Fruit fly (Drosophila melanogaster) whole organism, adult: ENCODE measurements around the gene CG17124.

Source experiments
- CG11617 ChIP-seq: fragments of 200-800 bp; sonication (Bioruptor generic); optimal IDR thresholded peaks from 2 replicates; lab custom pipeline; 2017; ENCODE audit warnings: mild to moderate bottlenecking, missing biosample characterization, missing genetic modification reagents, missing genetic modification characterization
- CG12768 ChIP-seq: fragments of 200-800 bp; sonication (Bioruptor generic); optimal IDR thresholded peaks from 2 replicates; lab custom pipeline; 2017; ENCODE audit warnings: missing biosample characterization, missing genetic modification characterization, mild to moderate bottlenecking, moderate library complexity, missing genetic modification reagents
- CG14711 ChIP-seq: fragments of 200-800 bp; sonication (Bioruptor generic); optimal IDR thresholded peaks from 2 replicates; lab custom pipeline; 2018; ENCODE audit warnings: missing biosample characterization, mild to moderate bottlenecking, missing genetic modification characterization, moderate library complexity
- CG1620 ChIP-seq: fragments of 200-800 bp; sonication (Bioruptor generic); optimal IDR thresholded peaks from 2 replicates; lab custom pipeline; 2016; ENCODE audit warnings: missing biosample characterization, missing genetic modification characterization
- CG33017 ChIP-seq: fragments of 200-800 bp; sonication (Bioruptor generic); optimal IDR thresholded peaks from 2 replicates; lab custom pipeline; 2018; ENCODE audit warnings: missing biosample characterization, mild to moderate bottlenecking, missing genetic modification characterization, moderate library complexity
- CG5204 ChIP-seq: fragments of 200-800 bp; sonication (Bioruptor generic); optimal IDR thresholded peaks from 2 replicates; lab custom pipeline; 2016; ENCODE audit warnings: missing biosample characterization, missing genetic modification characterization
- CG7045 ChIP-seq: fragments of 200-800 bp; sonication (Bioruptor generic); optimal IDR thresholded peaks from 2 replicates; lab custom pipeline; 2017; ENCODE audit warnings: missing biosample characterization, mild to moderate bottlenecking, missing genetic modification characterization
- CG7101 ChIP-seq: fragments of 200-800 bp; sonication (Bioruptor generic); optimal IDR thresholded peaks from 2 replicates; lab custom pipeline; 2018; ENCODE audit warnings: missing biosample characterization, mild to moderate bottlenecking, missing genetic modification characterization, moderate library complexity
- Clk ChIP-seq: fragments of 200-800 bp; sonication (Bioruptor generic); optimal IDR thresholded peaks from 2 replicates; lab custom pipeline; 2017; ENCODE audit warnings: missing biosample characterization, missing genetic modification characterization
- Crg-1 ChIP-seq: fragments of 200-800 bp; sonication (Bioruptor generic); optimal IDR thresholded peaks from 2 replicates; lab custom pipeline; 2016; ENCODE audit warnings: missing biosample characterization, missing genetic modification characterization
- Hr96 ChIP-seq: fragments of 200-800 bp; sonication (Bioruptor generic); optimal IDR thresholded peaks from 2 replicates; lab custom pipeline; 2016; ENCODE audit warnings: missing biosample characterization, missing genetic modification characterization
- Mnt ChIP-seq: fragments of 200-800 bp; sonication (Bioruptor generic); optimal IDR thresholded peaks from 2 replicates; lab custom pipeline; 2016; ENCODE audit warnings: missing biosample characterization, mild to moderate bottlenecking, missing genetic modification characterization
- bab1 ChIP-seq: fragments of 200-800 bp; sonication (Bioruptor generic); optimal IDR thresholded peaks from 3 replicates; lab custom pipeline; 2019; ENCODE audit warnings: missing biosample characterization, mild to moderate bottlenecking, missing genetic modification characterization, moderate library complexity
- cic ChIP-seq: fragments of 200-800 bp; sonication (Bioruptor generic); optimal IDR thresholded peaks from 2 replicates; lab custom pipeline; 2017; ENCODE audit warnings: missing biosample characterization, mild to moderate bottlenecking, missing genetic modification characterization, moderate library complexity
- cnc ChIP-seq, 2 experiments: fragments of >200 bp; optimal IDR thresholded peaks; 2 replicates each; lab custom pipeline; 2017
- kay ChIP-seq: fragments of 200-800 bp; sonication (Bioruptor generic); peaks from one replicate; lab custom pipeline; 2016; ENCODE audit warnings: missing biosample characterization, missing genetic modification characterization, borderline replicate concordance
- ovo ChIP-seq: fragments of 200-800 bp; sonication (Bioruptor generic); optimal IDR thresholded peaks from 2 replicates; lab custom pipeline; 2016; ENCODE audit warnings: missing biosample characterization, missing genetic modification characterization
- pad ChIP-seq: fragments of 200-800 bp; sonication (Bioruptor generic); optimal IDR thresholded peaks from 3 replicates; lab custom pipeline; 2017; ENCODE audit warnings: missing biosample characterization, missing genetic modification characterization, mild to moderate bottlenecking, moderate library complexity, missing genetic modification reagents
- tj ChIP-seq: fragments of 200-800 bp; sonication (Bioruptor generic); optimal IDR thresholded peaks from 3 replicates; lab custom pipeline; 2017; ENCODE audit warnings: missing biosample characterization, mild to moderate bottlenecking, missing genetic modification characterization, moderate library complexity
- toe ChIP-seq: fragments of 200-800 bp; sonication (Bioruptor generic); optimal IDR thresholded peaks from 2 replicates; lab custom pipeline; 2016; ENCODE audit warnings: missing biosample characterization, missing genetic modification characterization

The CG17124 gene

DNA sequence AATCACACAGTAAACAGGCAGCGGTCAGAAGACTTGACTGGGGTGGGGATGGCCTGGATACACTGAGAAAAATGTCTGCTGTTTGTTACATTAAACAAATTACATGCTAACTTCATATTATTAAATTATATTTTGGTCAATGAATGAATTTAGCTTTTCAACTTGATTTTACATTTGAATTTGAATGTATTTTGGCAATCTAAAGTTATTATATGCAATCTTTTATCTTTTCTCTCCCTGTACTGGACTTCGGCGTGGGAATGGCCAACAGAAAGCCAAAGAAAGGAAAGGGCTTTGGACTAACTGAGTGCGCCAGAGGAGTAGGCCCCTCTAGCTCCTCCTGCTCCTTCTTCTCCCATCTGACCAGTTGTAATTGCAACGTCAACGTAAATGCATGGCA lies 35.2 kb upstream of the CG17124 start:
- TF ChIP-seq tj (GFP tag; lab: Kevin White, UChicago) = no peak
- no peak for TF ChIP-seq Crg-1 (GFP tag; lab: Kevin White, UChicago)
- TF ChIP-seq Mnt (GFP tag; lab: Kevin White, UChicago) = no peak
- no peak for TF ChIP-seq CG12768 (GFP tag; lab: Kevin White, UChicago)
- no peak for TF ChIP-seq cnc (optimal IDR thresholded peaks at IDR 0.05; lab: Kevin White, UChicago)

DNA sequence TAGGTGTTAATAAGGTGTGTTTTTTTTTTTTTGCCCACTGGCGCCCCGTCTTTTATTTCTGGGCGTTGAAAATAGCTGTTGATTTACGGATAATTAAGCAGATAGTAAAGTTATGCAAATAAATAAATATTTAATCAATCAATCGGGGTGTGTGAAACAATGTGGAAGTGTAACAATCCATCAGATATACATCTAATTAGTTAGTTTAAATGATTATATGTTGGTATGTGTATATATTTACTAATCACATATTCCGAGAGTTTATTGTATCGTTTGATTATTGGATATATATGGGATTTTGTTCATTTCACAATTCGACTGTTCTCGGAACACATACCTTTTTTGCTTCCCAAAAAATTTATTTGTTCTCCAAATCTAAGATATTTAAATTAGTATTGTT lies 33.8 kb upstream of the CG17124 start, which contains the start of gene CG31870:
Gene CG31870, plus strand, starts transcription at position 301 of the 400 bp plus-strand sequence.
- TF ChIP-seq cic (GFP tag; lab: Kevin White, UChicago) = no peak
- no peak for TF ChIP-seq bab1 (GFP tag; lab: Kevin White, UChicago)
- TF ChIP-seq kay (GFP tag; lab: Kevin White, UChicago) = no peak
- TF ChIP-seq toe (GFP tag; lab: Kevin White, UChicago) = no peak
- TF ChIP-seq CG33017 (tag; lab: Kevin White, UChicago) = no peak
- no peak for TF ChIP-seq ovo
- no peak for TF ChIP-seq pad (GFP tag; lab: Kevin White, UChicago)
- TF ChIP-seq CG1620 (GFP tag; lab: Kevin White, UChicago) = no peak
- TF ChIP-seq cnc (optimal IDR thresholded peaks at IDR 0.05; lab: Kevin White, UChicago) = no peak
- TF ChIP-seq tj (GFP tag; lab: Kevin White, UChicago) = no peak
- no peak for TF ChIP-seq CG11617 (GFP tag; lab: Kevin White, UChicago)
- TF ChIP-seq CG7101 = no peak
- no peak for TF ChIP-seq CG7045 (GFP tag; lab: Kevin White, UChicago)
- TF ChIP-seq Crg-1 (GFP tag; lab: Kevin White, UChicago) = no peak
- TF ChIP-seq Hr96 (GFP tag; lab: Kevin White, UChicago) = no peak
- TF ChIP-seq Mnt (GFP tag; lab: Kevin White, UChicago) = no peak

- TF ChIP-seq cnc (optimal IDR thresholded peaks at IDR 0.05; lab: Kevin White, UChicago) (no peak), Crg-1 (GFP tag; lab: Kevin White, UChicago) (no peak), Hr96 (GFP tag; lab: Kevin White, UChicago) (no peak), CG7045 (GFP tag; lab: Kevin White, UChicago) (no peak), tj (GFP tag; lab: Kevin White, UChicago) (no peak), CG1620 (GFP tag; lab: Kevin White, UChicago) (no peak), ovo (no peak), CG12768 (GFP tag; lab: Kevin White, UChicago) (no peak), Mnt (GFP tag; lab: Kevin White, UChicago) (no peak), Clk (no peak), CG5204 (GFP tag; lab: Kevin White, UChicago) (no peak), CG11617 (GFP tag; lab: Kevin White, UChicago) (no peak), cic (GFP tag; lab: Kevin White, UChicago) (no peak), CG33017 (tag; lab: Kevin White, UChicago) (no peak), CG14711 (tag; lab: Kevin White, UChicago) (no peak), pad (GFP tag; lab: Kevin White, UChicago) (no peak)
Measured at dm6 chr2L:10781252-10781651, 25.1 kb upstream of the CG17124 start.

dm6 chr2L:10774041-10774440 lies 17.9 kb upstream of the CG17124 start:
- TF ChIP-seq cic (GFP tag; lab: Kevin White, UChicago) (no peak), toe (GFP tag; lab: Kevin White, UChicago) (no peak), CG7045 (GFP tag; lab: Kevin White, UChicago) (no peak), ovo (no peak), CG11617 (GFP tag; lab: Kevin White, UChicago) (no peak), CG5204 (GFP tag; lab: Kevin White, UChicago) (no peak), Clk (no peak), Mnt (GFP tag; lab: Kevin White, UChicago) (no peak), CG14711 (tag; lab: Kevin White, UChicago) (no peak), CG1620 (GFP tag; lab: Kevin White, UChicago) (no peak), tj (GFP tag; lab: Kevin White, UChicago) (no peak)

- TF ChIP-seq CG1620 (GFP tag; lab: Kevin White, UChicago) = no peak
- TF ChIP-seq tj (GFP tag; lab: Kevin White, UChicago) = no peak
- TF ChIP-seq CG11617 (GFP tag; lab: Kevin White, UChicago) = no peak
- no peak for TF ChIP-seq CG14711 (tag; lab: Kevin White, UChicago)
- no peak for TF ChIP-seq ovo
- TF ChIP-seq Mnt (GFP tag; lab: Kevin White, UChicago) = no peak
Measured at dm6 chr2L:10770568-10770967, 14.4 kb upstream of the CG17124 start, which contains the start of gene CG17127. Gene CG17127, plus strand, starts transcription at chr2L:10770868.

DNA sequence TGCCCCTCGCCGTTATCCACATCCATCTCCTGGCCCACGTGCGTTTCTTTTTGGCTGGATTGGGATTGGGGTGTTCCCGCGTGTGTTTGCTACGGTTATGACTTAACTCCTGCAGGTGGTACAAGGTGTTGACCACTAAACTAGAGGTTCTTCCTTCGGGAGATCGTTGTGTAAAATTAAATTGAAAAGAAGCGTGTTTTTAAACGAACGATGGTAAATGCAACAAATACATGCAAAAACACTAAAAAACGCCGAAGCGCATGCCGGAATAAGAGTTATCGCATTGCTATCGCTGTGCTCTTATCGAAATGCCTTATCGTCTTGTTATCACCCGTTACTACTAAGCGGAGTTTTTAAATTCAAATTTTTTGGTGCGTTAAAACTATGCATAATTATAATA lies 13.6 kb upstream of the CG17124 start, which contains the start of gene CG6724:
Gene CG6724, minus strand, starts transcription at position 245 of the 400 bp plus-strand sequence.
- TF ChIP-seq bab1 (GFP tag; lab: Kevin White, UChicago) = peak; percentile 16
- no peak for TF ChIP-seq CG7101
- peak; percentile 96 for TF ChIP-seq Mnt (GFP tag; lab: Kevin White, UChicago)
- TF ChIP-seq CG5204 (GFP tag; lab: Kevin White, UChicago) = no peak
- no peak for TF ChIP-seq kay (GFP tag; lab: Kevin White, UChicago)
- TF ChIP-seq tj (GFP tag; lab: Kevin White, UChicago) = no peak
- no peak for TF ChIP-seq CG33017 (tag; lab: Kevin White, UChicago)
- TF ChIP-seq CG7045 (GFP tag; lab: Kevin White, UChicago) = no peak
- no peak for TF ChIP-seq toe (GFP tag; lab: Kevin White, UChicago)
- no peak for TF ChIP-seq Clk
- no peak for TF ChIP-seq ovo
- TF ChIP-seq Hr96 (GFP tag; lab: Kevin White, UChicago) = no peak
